Worm (Caenorhabditis elegans) whole organism, L1 larva: Measurements from ENCODE around the gene btb-4.

ENCODE experiments used
- C16A3.4 ChIP-seq: fragments of 150-350 bp; optimal IDR thresholded peaks from 2 replicates; lab custom pipeline; 2014; ENCODE audit warnings: missing biosample characterization, missing genetic modification characterization
- alr-1 ChIP-seq: fragments of 200-800 bp; sonication (Bioruptor generic); optimal IDR thresholded peaks from 2 replicates; lab custom pipeline; 2018; ENCODE audit warnings: borderline replicate concordance, mild to moderate bottlenecking, missing genetic modification characterization, missing compliant biosample characterization
- ama-1 ChIP-seq: fragments of 150-350 bp; optimal IDR thresholded peaks from 2 replicates; lab custom pipeline; 2014
- blmp-1 ChIP-seq: fragments of 150-350 bp; optimal IDR thresholded peaks from 2 replicates; lab custom pipeline; 2014; ENCODE audit warnings: missing biosample characterization, missing genetic modification characterization
- ceh-88 ChIP-seq: fragments of 200-800 bp; sonication (Bioruptor generic); IDR thresholded peaks from 2 replicates; pipeline ENCODE4 v1.3.6; 2022; ENCODE audit warnings: missing genetic modification characterization, missing compliant biosample characterization
- dpl-1 ChIP-seq, 3 experiments: fragments of 150-350 bp in 2 of 3; sonication (generic microtip) in 1 of 3; optimal IDR thresholded peaks; 2 replicates each; lab custom pipeline; 2014 to 2017; ENCODE audit warnings: missing biosample characterization in 3 of 3, missing genetic modification characterization in 3 of 3, missing genetic modification reagents in 3 of 3
- efl-1 ChIP-seq, 4 experiments: fragments of 150-350 bp; optimal IDR thresholded peaks in 3 of 4; peaks in 1 of 4; 1 replicate in 1 of 4; 2 replicates in 3 of 4; lab custom pipeline; 2014; ENCODE audit warnings: missing biosample characterization in 2 of 4, missing genetic modification characterization in 2 of 4, missing genetic modification reagents in 2 of 4
- elt-2 ChIP-seq: sonication (generic microtip); optimal IDR thresholded peaks from 2 replicates; lab custom pipeline; 2016; ENCODE audit warnings: missing genetic modification characterization, mild to moderate bottlenecking, inconsistent platforms, missing compliant biosample characterization, missing genetic modification reagents
- fkh-10 ChIP-seq: sonication (generic microtip); optimal IDR thresholded peaks from 2 replicates; lab custom pipeline; 2017; ENCODE audit warnings: missing biosample characterization, missing genetic modification reagents, missing genetic modification characterization
- hlh-17 ChIP-seq: fragments of 200-800 bp; sonication (Bioruptor generic); optimal IDR thresholded peaks from 2 replicates; lab custom pipeline; 2018; ENCODE audit warnings: missing genetic modification characterization, mild to moderate bottlenecking, missing compliant biosample characterization, moderate library complexity, borderline replicate concordance
- hlh-4 ChIP-seq: sonication (generic microtip); optimal IDR thresholded peaks from 2 replicates; lab custom pipeline; 2016; ENCODE audit warnings: mild to moderate bottlenecking, missing genetic modification characterization, missing compliant biosample characterization
- lin-14 ChIP-seq: fragments of 200-800 bp; sonication (Bioruptor generic); optimal IDR thresholded peaks from 2 replicates; lab custom pipeline; 2018; ENCODE audit warnings: mild to moderate bottlenecking, missing genetic modification characterization, moderate library complexity, missing compliant biosample characterization
- lin-35 ChIP-seq, 2 experiments: fragments of 150-350 bp; optimal IDR thresholded peaks; 2 replicates each; lab custom pipeline; 2014; ENCODE audit warnings: missing biosample characterization in 2 of 2, missing genetic modification characterization in 2 of 2, missing genetic modification reagents in 2 of 2
- lsy-2 ChIP-seq, 2 experiments: fragments of 150-350 bp; optimal IDR thresholded peaks; 2 replicates each; lab custom pipeline; 2014; ENCODE audit warnings: missing biosample characterization in 2 of 2, missing genetic modification characterization in 2 of 2
- mab-9 ChIP-seq: fragments of 200-800 bp; sonication (Bioruptor generic); IDR thresholded peaks from 2 replicates; pipeline ENCODE4 v1.3.6; 2022; ENCODE audit warnings: missing genetic modification reagents, missing genetic modification characterization, missing compliant biosample characterization
- nhr-237 ChIP-seq: fragments of 150-350 bp; optimal IDR thresholded peaks from 2 replicates; lab custom pipeline; 2014; ENCODE audit warnings: missing biosample characterization, missing genetic modification characterization
- nhr-28 ChIP-seq: fragments of 150-350 bp; optimal IDR thresholded peaks from 2 replicates; lab custom pipeline; 2014; ENCODE audit warnings: missing biosample characterization, missing genetic modification characterization
- pag-3 ChIP-seq: sonication (generic microtip); optimal IDR thresholded peaks from 2 replicates; lab custom pipeline; 2017; ENCODE audit warnings: missing genetic modification characterization, mild to moderate bottlenecking, missing compliant biosample characterization, antibody characterized with exemption, borderline replicate concordance; ENCODE audit not compliant: insufficient read depth
- pqm-1 ChIP-seq: sonication (generic microtip); optimal IDR thresholded peaks from 3 replicates; lab custom pipeline; 2017; ENCODE audit warnings: missing biosample characterization, missing genetic modification characterization
- skn-1 ChIP-seq: fragments of 150-350 bp; optimal IDR thresholded peaks from 2 replicates; lab custom pipeline; 2014; ENCODE audit warnings: missing biosample characterization, missing genetic modification characterization
- snu-23 ChIP-seq: sonication (generic microtip); optimal IDR thresholded peaks from 2 replicates; lab custom pipeline; 2016; ENCODE audit warnings: missing genetic modification characterization, missing compliant biosample characterization
- swsn-7 ChIP-seq: sonication (generic microtip); optimal IDR thresholded peaks from 2 replicates; lab custom pipeline; 2016; ENCODE audit warnings: missing genetic modification characterization, missing compliant biosample characterization
- unc-62 ChIP-seq: fragments of 150-350 bp; optimal IDR thresholded peaks from 2 replicates; lab custom pipeline; 2014; ENCODE audit warnings: missing biosample characterization, missing genetic modification reagents, missing genetic modification characterization
- unc-86 ChIP-seq: sonication (generic microtip); optimal IDR thresholded peaks from 2 replicates; lab custom pipeline; 2016; ENCODE audit warnings: missing genetic modification characterization, missing compliant biosample characterization
- xbp-1 ChIP-seq: sonication (generic microtip); optimal IDR thresholded peaks from 2 replicates; lab custom pipeline; 2016; ENCODE audit warnings: missing genetic modification characterization, missing compliant biosample characterization
- zag-1 ChIP-seq: fragments of 150-350 bp; optimal IDR thresholded peaks from 2 replicates; lab custom pipeline; 2014; ENCODE audit warnings: missing biosample characterization, missing genetic modification characterization
- ztf-11 ChIP-seq, 2 experiments: sonication (generic microtip); optimal IDR thresholded peaks; 2 replicates each; lab custom pipeline; 2016 to 2017; ENCODE audit warnings: missing genetic modification characterization in 2 of 2, missing biosample characterization in 1 of 2, missing compliant biosample characterization in 1 of 2
- ztf-4 ChIP-seq: fragments of 150-350 bp; optimal IDR thresholded peaks from 2 replicates; lab custom pipeline; 2014; ENCODE audit warnings: missing biosample characterization, missing genetic modification characterization

The btb-4 gene

ce11 chrII:2032282-2032681 is at the start of gene btb-4:
Gene btb-4, plus strand, starts transcription at chrII:2032316.
- TF ChIP-seq efl-1 (optimal IDR thresholded peaks at IDR 0.05; lab: Kevin White, UChicago) (peak; percentile 33 to 90), efl-1 (GFP tag; optimal IDR thresholded peaks at IDR 0.05 in 1 of 2; lab: Kevin White, UChicago) (peak; percentile 81 to 98), lsy-2 (tag; optimal IDR thresholded peaks at IDR 0.05; lab: Kevin White, UChicago) (peak in 1 of 2 experiments; percentile 20), dpl-1 (GFP tag; optimal IDR thresholded peaks at IDR 0.05; lab: Kevin White, UChicago) (peak; percentile 51 to 77 (median 75)), lin-35 (GFP tag; optimal IDR thresholded peaks at IDR 0.05; lab: Kevin White, UChicago) (peak; percentile 60 to 90)

ce11 chrII:1986979-1987378 is 45.1 kb upstream of the btb-4 start, which contains the start of gene Y16E11A.4:
Gene Y16E11A.4, plus strand, starts transcription at chrII:1987279.
- TF ChIP-seq alr-1 (tag; lab: Kevin White, UChicago) (no peak), efl-1 (optimal IDR thresholded peaks at IDR 0.05; lab: Kevin White, UChicago) (no peak), efl-1 (GFP tag; optimal IDR thresholded peaks at IDR 0.05 in 1 of 2; lab: Kevin White, UChicago) (no peak), ztf-11 (tag; optimal IDR thresholded peaks at IDR 0.05; lab: Kevin White, UChicago) (no peak), fkh-10 (GFP tag; lab: Kevin White, UChicago) (no peak), hlh-4 (tag; lab: Kevin White, UChicago) (no peak), snu-23 (GFP tag; lab: Kevin White, UChicago) (no peak), ceh-88 (GFP tag; lab: Robert Waterston, UW) (no peak), skn-1 (tag; lab: Kevin White, UChicago) (no peak)

ce11 chrII:1989010-1989409 is 43.1 kb upstream of the btb-4 start, which contains the start of gene math-44:
Gene math-44, plus strand, starts transcription at chrII:1989310.
- TF ChIP-seq efl-1 (optimal IDR thresholded peaks at IDR 0.05; lab: Kevin White, UChicago) (no peak), efl-1 (GFP tag; optimal IDR thresholded peaks at IDR 0.05 in 1 of 2; lab: Kevin White, UChicago) (peak in 1 of 2 experiments; percentile 30), dpl-1 (GFP tag; optimal IDR thresholded peaks at IDR 0.05; lab: Kevin White, UChicago) (no peak)

ce11 chrII:1993738-1994137 is 38.4 kb upstream of the btb-4 start, which contains the start of gene math-21:
Gene math-21, plus strand, starts transcription at chrII:1994038.
- TF ChIP-seq fkh-10 (GFP tag; lab: Kevin White, UChicago) (no peak), mab-9 (GFP tag; lab: Robert Waterston, UW) (no peak)
- TF ChIP-seq, all 84 proteins: peak for 0

ce11 chrII:1995744-1996143 is 36.4 kb upstream of the btb-4 start:
- TF ChIP-seq elt-2 (tag; lab: Kevin White, UChicago) (peak; percentile 84), swsn-7 (no peak), lin-35 (GFP tag; optimal IDR thresholded peaks at IDR 0.05; lab: Kevin White, UChicago) (peak in 1 of 2 experiments; percentile 14), pqm-1 (tag; lab: Kevin White, UChicago) (peak; percentile 27)

- TF ChIP-seq hlh-4 (tag; lab: Kevin White, UChicago) (no peak), hlh-17 (GFP tag; lab: Kevin White, UChicago) (no peak), unc-86 (tag; lab: Kevin White, UChicago) (no peak), pag-3 (tag; lab: Kevin White, UChicago) (no peak), ztf-4 (no peak), skn-1 (tag; lab: Kevin White, UChicago) (no peak), nhr-237 (tag; lab: Kevin White, UChicago) (no peak), zag-1 (tag; lab: Kevin White, UChicago) (no peak), C16A3.4 (tag; lab: Kevin White, UChicago) (no peak), lin-14 (GFP tag; lab: Kevin White, UChicago) (no peak), swsn-7 (no peak), blmp-1 (tag; lab: Kevin White, UChicago) (no peak), ama-1 (lab: Kevin White, UChicago) (no peak), xbp-1 (tag; lab: Kevin White, UChicago) (no peak), nhr-28 (tag; lab: Kevin White, UChicago) (no peak), snu-23 (GFP tag; lab: Kevin White, UChicago) (no peak), unc-62 (GFP tag; lab: Kevin White, UChicago) (no peak)
Observed at ce11 chrII:1996237-1996636, 35.9 kb upstream of the btb-4 start, which contains the start of gene math-20. Gene math-20, plus strand, starts transcription at chrII:1996537.
